Fruit fly (Drosophila melanogaster) whole organism, embryonic: ENCODE measurements around the gene Use1.

Source experiments
- Ada2b ChIP-seq: fragments of 200-800 bp; sonication (Bioruptor generic); IDR thresholded peaks from 2 replicates; pipeline ENCODE4 v1.3.6; 2022; ENCODE audit warnings: missing biosample characterization, missing genetic modification characterization
- Aef1 ChIP-seq: fragments of 200-800 bp; sonication (Bioruptor generic); IDR thresholded peaks from 3 replicates; pipeline ENCODE4 v1.3.6; 2022; ENCODE audit warnings: missing biosample characterization, missing genetic modification characterization
- Atf6 ChIP-seq: fragments of 200-800 bp; sonication (Bioruptor generic); IDR thresholded peaks from 2 replicates; pipeline ENCODE4 v1.3.6; 2022; ENCODE audit warnings: missing biosample characterization, missing genetic modification characterization
- Bgb ChIP-seq: fragments of 200-800 bp; sonication (Bioruptor generic); IDR thresholded peaks from 2 replicates; pipeline ENCODE4 v1.3.6; 2022; ENCODE audit warnings: missing biosample characterization, missing genetic modification characterization; ENCODE audit not compliant: partially characterized antibody
- Bteb2 ChIP-seq: fragments of 200-800 bp; sonication (Bioruptor generic); optimal IDR thresholded peaks from 2 replicates; lab custom pipeline; 2016; ENCODE audit warnings: missing biosample characterization, missing genetic modification characterization
- CG10267 ChIP-seq: fragments of 200-800 bp; sonication (Bioruptor generic); optimal IDR thresholded peaks from 2 replicates; lab custom pipeline; 2018; ENCODE audit warnings: missing biosample characterization, mild to moderate bottlenecking, missing genetic modification characterization, moderate library complexity
- CG10274 ChIP-seq: fragments of 200-800 bp; sonication (Bioruptor generic); optimal IDR thresholded peaks from 3 replicates; lab custom pipeline; 2017; ENCODE audit warnings: missing biosample characterization, mild to moderate bottlenecking, missing genetic modification characterization
- CG10565 ChIP-seq: fragments of 200-800 bp; sonication (Bioruptor generic); optimal IDR thresholded peaks from 3 replicates; lab custom pipeline; 2016; ENCODE audit warnings: missing biosample characterization, mild to moderate bottlenecking, missing genetic modification characterization
- CG11723 ChIP-seq: fragments of 200-800 bp; sonication (Bioruptor generic); optimal IDR thresholded peaks from 2 replicates; lab custom pipeline; 2017; ENCODE audit warnings: missing biosample characterization, mild to moderate bottlenecking, missing genetic modification characterization
- CG12104 ChIP-seq: fragments of 200-800 bp; sonication (Bioruptor generic); optimal IDR thresholded peaks from 3 replicates; lab custom pipeline; 2016; ENCODE audit warnings: missing biosample characterization, missing genetic modification characterization
- CG12155 ChIP-seq: fragments of 200-800 bp; sonication (Bioruptor generic); optimal IDR thresholded peaks from 3 replicates; lab custom pipeline; 2016; ENCODE audit warnings: missing biosample characterization, missing genetic modification characterization
- CG12659 ChIP-seq: fragments of 200-800 bp; sonication (Bioruptor generic); optimal IDR thresholded peaks from 3 replicates; lab custom pipeline; 2017; ENCODE audit warnings: mild to moderate bottlenecking, missing biosample characterization, missing genetic modification reagents, missing genetic modification characterization
- CG17361 ChIP-seq: fragments of 200-800 bp; sonication (Bioruptor generic); IDR thresholded peaks from 3 replicates; pipeline ENCODE4 v1.3.6; 2022; ENCODE audit warnings: missing biosample characterization, missing genetic modification characterization
- CG31441 ChIP-seq: fragments of 200-800 bp; sonication (Bioruptor generic); IDR thresholded peaks from 2 replicates; pipeline ENCODE4 v1.3.6; 2022; ENCODE audit warnings: missing biosample characterization, missing genetic modification characterization
- CG3281 ChIP-seq: fragments of 200-800 bp; sonication (Bioruptor generic); optimal IDR thresholded peaks from 3 replicates; lab custom pipeline; 2017; ENCODE audit warnings: missing biosample characterization, mild to moderate bottlenecking, missing genetic modification characterization
- CG4328 ChIP-seq: fragments of 200-800 bp; sonication (Bioruptor generic); optimal IDR thresholded peaks from 3 replicates; lab custom pipeline; 2017; ENCODE audit warnings: missing biosample characterization, missing genetic modification reagents, missing genetic modification characterization
- CG5180 ChIP-seq: fragments of 200-800 bp; sonication (Bioruptor generic); optimal IDR thresholded peaks from 3 replicates; lab custom pipeline; 2017; ENCODE audit warnings: missing biosample characterization, missing genetic modification characterization, mild to moderate bottlenecking, moderate library complexity, missing genetic modification reagents
- CG7556 ChIP-seq: fragments of 200-800 bp; sonication (Bioruptor generic); optimal IDR thresholded peaks from 2 replicates; lab custom pipeline; 2017; ENCODE audit warnings: missing biosample characterization, mild to moderate bottlenecking, missing genetic modification characterization
- CG8765 ChIP-seq: fragments of 200-800 bp; sonication (Bioruptor generic); IDR thresholded peaks from 2 replicates; pipeline ENCODE4 v1.3.6; 2022; ENCODE audit warnings: missing biosample characterization, missing genetic modification characterization
- CHES-1-like ChIP-seq: fragments of 200-800 bp; sonication (Bioruptor generic); optimal IDR thresholded peaks from 2 replicates; lab custom pipeline; 2016; ENCODE audit warnings: missing biosample characterization, missing genetic modification characterization
- CTCF ChIP-seq: fragments of 200-800 bp; sonication (Bioruptor generic); optimal IDR thresholded peaks from 2 replicates; lab custom pipeline; 2017; ENCODE audit warnings: missing biosample characterization, mild to moderate bottlenecking, missing genetic modification characterization, moderate library complexity
- D19A ChIP-seq: fragments of 200-800 bp; optimal IDR thresholded peaks from 3 replicates; lab custom pipeline; 2019; ENCODE audit warnings: missing biosample characterization, mild to moderate bottlenecking, missing genetic modification characterization, moderate library complexity
- D19B ChIP-seq: fragments of 200-800 bp; sonication (Bioruptor generic); optimal IDR thresholded peaks from 2 replicates; lab custom pipeline; 2017; ENCODE audit warnings: missing biosample characterization, mild to moderate bottlenecking, missing genetic modification characterization
- Dek ChIP-seq: fragments of 200-800 bp; sonication (Bioruptor generic); optimal IDR thresholded peaks from 3 replicates; lab custom pipeline; 2019; ENCODE audit warnings: missing biosample characterization, mild to moderate bottlenecking, missing genetic modification characterization, moderate library complexity
- E2f1 ChIP-seq: fragments of 200-800 bp; sonication (Bioruptor generic); IDR thresholded peaks from 2 replicates; pipeline ENCODE4 v1.3.6; 2022; ENCODE audit warnings: missing biosample characterization, missing genetic modification characterization
- HHEX ChIP-seq: fragments of 200-800 bp; sonication (Bioruptor generic); optimal IDR thresholded peaks from 3 replicates; lab custom pipeline; 2017; ENCODE audit warnings: missing biosample characterization, mild to moderate bottlenecking, missing genetic modification characterization, missing genetic modification reagents
- Hmr ChIP-seq: fragments of 200-800 bp; sonication (Bioruptor generic); optimal IDR thresholded peaks from 3 replicates; lab custom pipeline; 2017; ENCODE audit warnings: mild to moderate bottlenecking, missing biosample characterization, missing genetic modification reagents, missing genetic modification characterization
- MTF-1 ChIP-seq: fragments of 200-800 bp; sonication (Bioruptor generic); optimal IDR thresholded peaks from 2 replicates; lab custom pipeline; 2018; ENCODE audit warnings: missing biosample characterization, mild to moderate bottlenecking, missing genetic modification characterization, borderline replicate concordance
- NK7.1 ChIP-seq: fragments of 200-800 bp; sonication (Bioruptor generic); optimal IDR thresholded peaks from 3 replicates; lab custom pipeline; 2016; ENCODE audit warnings: missing biosample characterization, missing genetic modification characterization
- Neu2 ChIP-seq: fragments of 200-800 bp; sonication (Bioruptor generic); optimal IDR thresholded peaks from 3 replicates; lab custom pipeline; 2016; ENCODE audit warnings: missing biosample characterization, missing genetic modification characterization, borderline replicate concordance
- Oli ChIP-seq: fragments of 200-800 bp; sonication (Bioruptor generic); optimal IDR thresholded peaks from 2 replicates; lab custom pipeline; 2018; ENCODE audit warnings: missing biosample characterization, mild to moderate bottlenecking, missing genetic modification characterization, moderate library complexity
- Sox100B ChIP-seq: fragments of 200-800 bp; sonication (Bioruptor generic); optimal IDR thresholded peaks from 3 replicates; lab custom pipeline; 2018; ENCODE audit warnings: missing biosample characterization, mild to moderate bottlenecking, missing genetic modification characterization
- az2 ChIP-seq: fragments of 200-800 bp; sonication (Bioruptor generic); optimal IDR thresholded peaks from 3 replicates; lab custom pipeline; 2016; ENCODE audit warnings: missing biosample characterization, missing genetic modification characterization
- danr ChIP-seq: fragments of 200-800 bp; sonication (Bioruptor generic); IDR thresholded peaks from 2 replicates; pipeline ENCODE4 v1.3.6; 2022; ENCODE audit warnings: missing biosample characterization, missing genetic modification characterization
- hkb ChIP-seq, 2 experiments: fragments of 200-800 bp in 1 of 2; fragments of >200 bp in 1 of 2; sonication (Bioruptor generic) in 1 of 2; IDR thresholded peaks in 1 of 2; optimal IDR thresholded peaks in 1 of 2; 2 replicates each; pipeline versions ENCODE4 v1.3.6 to Lab custom; 2017 to 2022; ENCODE audit warnings: missing biosample characterization in 1 of 2, missing genetic modification characterization in 1 of 2
- luna ChIP-seq: fragments of 200-800 bp; sonication (Bioruptor generic); optimal IDR thresholded peaks from 2 replicates; lab custom pipeline; 2016; ENCODE audit warnings: missing biosample characterization, missing genetic modification characterization
- mirr ChIP-seq: fragments of 200-800 bp; sonication (Bioruptor generic); optimal IDR thresholded peaks from 3 replicates; lab custom pipeline; 2018; ENCODE audit warnings: missing biosample characterization, mild to moderate bottlenecking, missing genetic modification characterization
- pan ChIP-seq, 4 experiments: fragments of >200 bp in 3 of 4; fragments of 200-800 bp in 1 of 4; sonication (Bioruptor generic) in 1 of 4; optimal IDR thresholded peaks in 3 of 4; IDR thresholded peaks in 1 of 4; 2 replicates each; pipeline versions ENCODE4 v1.3.6 to Lab custom; 2017 to 2022; ENCODE audit warnings: missing biosample characterization in 2 of 4, missing genetic modification characterization in 2 of 4, mixed read lengths in 1 of 4
- phol ChIP-seq: fragments of 200-800 bp; sonication (Bioruptor generic); optimal IDR thresholded peaks from 3 replicates; lab custom pipeline; 2018; ENCODE audit warnings: missing biosample characterization, mild to moderate bottlenecking, missing genetic modification characterization, moderate library complexity
- ranshi ChIP-seq: fragments of 200-800 bp; sonication (Bioruptor generic); IDR thresholded peaks from 2 replicates; pipeline ENCODE4 v1.3.6; 2022; ENCODE audit warnings: missing biosample characterization, missing genetic modification characterization
- scrt ChIP-seq: fragments of 200-800 bp; sonication (Bioruptor generic); optimal IDR thresholded peaks from 2 replicates; lab custom pipeline; 2018; ENCODE audit warnings: missing biosample characterization, mild to moderate bottlenecking, missing genetic modification characterization, moderate library complexity
- slou ChIP-seq: fragments of 200-800 bp; sonication (Bioruptor generic); optimal IDR thresholded peaks from 3 replicates; lab custom pipeline; 2016; ENCODE audit warnings: missing biosample characterization, missing genetic modification characterization
- unpg ChIP-seq: fragments of 200-800 bp; sonication (Bioruptor generic); optimal IDR thresholded peaks from 3 replicates; lab custom pipeline; 2018; ENCODE audit warnings: missing biosample characterization, mild to moderate bottlenecking, missing genetic modification characterization, moderate library complexity
- zfh2 ChIP-seq: fragments of 200-800 bp; sonication (Bioruptor generic); optimal IDR thresholded peaks from 2 replicates; lab custom pipeline; 2016; ENCODE audit warnings: missing biosample characterization, missing genetic modification characterization

Gene Use1

DNA sequence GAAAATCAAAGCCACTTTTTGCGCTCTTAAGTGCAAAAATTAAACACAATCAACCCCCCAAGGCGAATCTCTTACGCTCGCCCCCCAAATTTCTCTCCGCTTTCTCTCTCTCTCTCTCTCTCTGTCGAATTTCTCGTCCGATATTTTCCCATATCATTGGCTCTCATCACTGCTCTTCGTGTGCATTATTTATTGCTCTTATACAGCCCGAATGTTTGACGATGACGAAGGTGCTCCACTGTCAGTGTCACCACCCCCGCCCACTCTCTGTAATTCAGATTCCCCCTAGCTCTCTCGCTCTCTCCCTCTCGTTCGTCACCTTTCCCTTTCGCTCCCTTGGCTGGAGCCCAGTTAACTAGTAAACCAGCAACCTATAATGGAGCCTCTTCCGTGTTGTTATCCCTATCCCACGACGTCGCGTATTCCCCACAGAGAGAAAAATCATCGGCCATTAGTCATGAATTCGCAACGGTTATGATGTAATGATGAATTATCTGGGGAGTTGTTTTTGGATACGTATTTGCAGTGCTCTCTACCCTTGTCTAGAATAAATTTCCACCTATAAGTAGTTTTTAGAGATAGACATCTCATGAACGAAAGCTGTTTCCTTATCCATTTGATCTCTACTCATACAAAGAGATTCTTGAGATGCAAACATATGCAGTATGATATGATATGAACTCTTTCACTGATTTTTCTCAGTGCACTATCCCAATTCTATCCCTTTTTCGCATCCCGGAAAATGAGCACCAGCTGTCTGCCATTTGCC, 9.1 kb downstream of the Use1 start (continued):
- TF ChIP-seq Hmr (GFP tag; lab: Kevin White, UChicago) (peak; percentile 76), pan (optimal IDR thresholded peaks at IDR 0.05; lab: Kevin White, UChicago) (no peak), pan (GFP tag; optimal IDR thresholded peaks at IDR 0.05 in 1 of 2, IDR thresholded peaks at IDR 0.05 in 1 of 2) (peak in 1 of 2 experiments; percentile 18), NK7.1 (peak; percentile 19), az2 (GFP tag; lab: Kevin White, UChicago) (peak; percentile 21)

DNA sequence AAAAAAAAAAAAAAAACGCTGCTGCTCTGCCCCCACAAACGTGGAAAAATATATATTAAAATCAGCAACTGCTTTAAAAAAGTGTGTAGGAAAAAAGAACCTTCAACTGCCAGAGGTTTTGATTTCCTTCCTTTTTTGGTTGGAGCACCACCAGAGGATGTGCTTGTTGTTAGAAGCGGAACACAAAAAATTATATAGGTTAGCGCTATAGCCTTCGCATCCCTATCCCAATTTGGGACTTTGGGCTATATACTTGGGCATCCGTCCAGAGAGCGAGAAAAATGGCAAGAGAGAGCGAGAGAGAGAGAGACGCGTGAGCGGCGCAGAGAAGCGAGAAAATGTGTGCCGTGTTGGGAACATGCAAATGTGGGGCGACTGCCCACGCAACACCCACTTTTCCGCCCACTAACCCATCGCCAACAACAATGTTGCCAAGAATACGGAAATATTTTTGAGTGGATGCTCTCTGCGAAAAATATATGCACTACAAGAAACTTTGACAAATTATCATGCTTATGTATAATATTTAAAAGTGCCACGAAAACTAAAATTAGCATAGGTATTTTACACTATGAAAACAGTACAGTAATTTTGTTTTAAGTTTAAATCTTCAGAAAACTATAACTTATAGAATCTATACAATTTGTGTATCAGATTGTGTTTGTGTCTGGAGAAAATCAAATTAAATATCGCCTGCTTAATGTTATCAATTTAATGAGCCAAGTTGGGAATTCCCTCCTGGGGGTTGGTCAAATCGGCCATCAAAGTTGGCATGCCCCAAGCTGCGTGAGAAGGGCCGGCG, 9.9 kb downstream of the Use1 start:
- peak; percentile 5 for TF ChIP-seq NK7.1
- TF ChIP-seq E2f1 (GFP tag; lab: Robert Waterston, UW), result peak; percentile 35; the same call in 1 of the 2 replicates
- peak; percentile 23 for TF ChIP-seq CG12155 (GFP tag; lab: Kevin White, UChicago)
- 0 out of 3 replicates have a peak, but pooled peaks have one; percentile 22 for TF ChIP-seq Aef1
- 0 out of 2 replicates have a peak, but pooled peaks have one; percentile 5 for TF ChIP-seq ranshi (GFP tag; lab: Robert Waterston, UW)
- peak; percentile 17 for TF ChIP-seq CG10267 (tag; lab: Kevin White, UChicago)
- no peak for TF ChIP-seq CG8765 (GFP tag; lab: Robert Waterston, UW)
- TF ChIP-seq Dek, result peak; percentile 50
- TF ChIP-seq Bgb, result no peak
- no peak for TF ChIP-seq Bteb2
- TF ChIP-seq hkb (optimal IDR thresholded peaks at IDR 0.05; lab: Kevin White, UChicago), result no peak
- TF ChIP-seq hkb (GFP tag; IDR thresholded peaks at IDR 0.05; lab: Robert Waterston, UW), result peak; percentile 48; the same call in 1 of the 2 replicates
- no peak for TF ChIP-seq Neu2 (GFP tag; lab: Kevin White, UChicago)
- peak; percentile 8 for TF ChIP-seq CG5180 (GFP tag; lab: Kevin White, UChicago)
- TF ChIP-seq luna, result peak; percentile 39
- TF ChIP-seq CG4328 (GFP tag; lab: Kevin White, UChicago), result peak; percentile 49
- no peak for TF ChIP-seq CG10565
- TF ChIP-seq CG10274 (GFP tag; lab: Kevin White, UChicago), result peak; percentile 37
- TF ChIP-seq CG11723, result peak; percentile 10
- TF ChIP-seq CG7556 (GFP tag; lab: Kevin White, UChicago), result peak; percentile 75
- TF ChIP-seq CTCF (GFP tag; lab: Kevin White, UChicago), result no peak
- TF ChIP-seq CG17361 (GFP tag; lab: Robert Waterston, UW), result peak; percentile 72; the same call in 2 of the 3 replicates
- TF ChIP-seq CG31441 (GFP tag; lab: Robert Waterston, UW), result peak; percentile 69
- peak; percentile 36 for TF ChIP-seq phol (tag; lab: Kevin White, UChicago)
- TF ChIP-seq scrt (GFP tag; lab: Kevin White, UChicago), result peak; percentile 57
- peak; percentile 19 for TF ChIP-seq unpg (GFP tag; lab: Kevin White, UChicago)
- peak; percentile 46 for TF ChIP-seq slou (GFP tag; lab: Kevin White, UChicago)
- peak; percentile 73 for TF ChIP-seq CG3281 (GFP tag; lab: Kevin White, UChicago)
- TF ChIP-seq CHES-1-like (GFP tag; lab: Kevin White, UChicago), result no peak
- TF ChIP-seq mirr, result peak; percentile 16
- peak; percentile 44 for TF ChIP-seq HHEX (GFP tag; lab: Kevin White, UChicago)
- peak; percentile 30 for TF ChIP-seq zfh2 (GFP tag; lab: Kevin White, UChicago)
- TF ChIP-seq Atf6, result 0 out of 2 replicates have a peak, but pooled peaks have one; percentile 39
- TF ChIP-seq MTF-1 (GFP tag; lab: Kevin White, UChicago), result no peak
- peak; percentile 52 for TF ChIP-seq D19A (tag; lab: Kevin White, UChicago)
- peak; percentile 45 for TF ChIP-seq Sox100B (GFP tag; lab: Kevin White, UChicago)
- TF ChIP-seq danr (GFP tag; lab: Robert Waterston, UW), result 0 out of 2 replicates have a peak, but pooled peaks have one; percentile 21
- TF ChIP-seq CG12659 (GFP tag; lab: Kevin White, UChicago), result peak; percentile 59
- no peak for TF ChIP-seq Ada2b (GFP tag; lab: Robert Waterston, UW)
- peak; percentile 54 for TF ChIP-seq D19B (GFP tag; lab: Kevin White, UChicago)
- TF ChIP-seq Oli (tag; lab: Kevin White, UChicago), result peak; percentile 57
- peak; percentile 49 for TF ChIP-seq CG12104
